Fruit fly (Drosophila melanogaster): ENCODE measurements around the gene Cyp9f3.

DNA sequence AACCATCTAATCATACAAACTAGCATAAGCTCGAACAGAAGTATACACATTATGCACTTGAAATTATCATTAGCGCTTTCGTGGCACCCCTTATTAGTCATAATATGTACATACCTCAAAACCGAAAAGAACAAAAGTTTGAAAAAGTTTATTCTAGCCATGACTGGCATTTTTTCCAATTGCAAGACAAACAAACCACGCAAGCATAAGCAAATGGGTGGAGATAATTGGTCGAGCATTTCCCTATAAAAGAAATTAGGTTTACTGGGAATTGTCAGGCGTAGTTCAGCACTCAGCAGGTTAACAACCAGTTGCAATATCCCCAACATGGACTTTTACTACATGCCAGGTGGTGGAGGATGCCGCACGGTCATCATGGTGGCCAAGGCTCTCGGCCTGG lies 27.1 kb downstream of the Cyp9f3 start, which contains the start of gene GstD2:
- no peak for TF ChIP-seq CG14655 (GFP tag; optimal IDR thresholded peaks at IDR 0.05)
- no peak for TF ChIP-seq CG17806 (tag; optimal IDR thresholded peaks at IDR 0.05)
- TF ChIP-seq CG8159 (tag; optimal IDR thresholded peaks at IDR 0.05) = no peak
